Worm (Caenorhabditis elegans) whole organism, young adult: Measurements from ENCODE around the gene Y57G11C.5.

Experiments used
- B0261.1 ChIP-seq: sonication (generic microtip); optimal IDR thresholded peaks from 2 replicates; lab custom pipeline; 2016; ENCODE audit warnings: mild to moderate bottlenecking, missing genetic modification characterization, moderate library complexity, missing compliant biosample characterization
- F22D6.2 ChIP-seq: sonication (generic microtip); optimal IDR thresholded peaks from 2 replicates; lab custom pipeline; 2016; ENCODE audit warnings: mild to moderate bottlenecking, missing genetic modification characterization, missing compliant biosample characterization
- F23B12.7 ChIP-seq: sonication (generic microtip); optimal IDR thresholded peaks from 2 replicates; lab custom pipeline; 2017; ENCODE audit warnings: missing genetic modification characterization, mild to moderate bottlenecking, missing compliant biosample characterization, antibody characterized with exemption, moderate library complexity; ENCODE audit not compliant: insufficient read depth
- F33H1.4 ChIP-seq: fragments of 200-800 bp; sonication (Bioruptor generic); IDR thresholded peaks from 2 replicates; pipeline ENCODE4 v1.3.6; 2022; ENCODE audit warnings: missing genetic modification reagents, missing genetic modification characterization, missing compliant biosample characterization
- F37B4.10 ChIP-seq: fragments of 200-800 bp; sonication (Bioruptor generic); IDR thresholded peaks from 2 replicates; pipeline ENCODE4 v1.3.6; 2022; ENCODE audit warnings: missing genetic modification characterization, missing compliant biosample characterization
- F57A8.1 ChIP-seq: fragments of 200-800 bp; sonication (Bioruptor generic); optimal IDR thresholded peaks from 2 replicates; lab custom pipeline; 2018; ENCODE audit warnings: mild to moderate bottlenecking, missing genetic modification characterization, moderate library complexity, missing compliant biosample characterization
- F57C9.4 ChIP-seq: sonication (generic microtip); optimal IDR thresholded peaks from 2 replicates; lab custom pipeline; 2017; ENCODE audit warnings: mild to moderate bottlenecking, missing genetic modification characterization, missing compliant biosample characterization
- T07F8.4 ChIP-seq: sonication (generic microtip); optimal IDR thresholded peaks from 2 replicates; lab custom pipeline; 2016; ENCODE audit warnings: mild to moderate bottlenecking, missing genetic modification characterization, moderate library complexity, missing compliant biosample characterization
- Y56A3A.18 ChIP-seq: fragments of 200-800 bp; sonication (Bioruptor generic); IDR thresholded peaks from 2 replicates; pipeline ENCODE4 v1.3.6; 2022; ENCODE audit warnings: missing genetic modification reagents, missing genetic modification characterization, missing compliant biosample characterization
- Y67H2A.10 ChIP-seq: fragments of 200-800 bp; sonication (Bioruptor generic); conservative IDR thresholded peaks from 2 replicates; pipeline ENCODE4 v1.3.6; 2022; ENCODE audit warnings: missing genetic modification reagents, missing genetic modification characterization, missing compliant biosample characterization
- Y79H2A.3 ChIP-seq: fragments of 200-800 bp; sonication (Bioruptor generic); conservative IDR thresholded peaks from 2 replicates; pipeline ENCODE4 v1.3.6; 2022; ENCODE audit warnings: missing genetic modification reagents, missing genetic modification characterization, missing compliant biosample characterization
- Y95B8A.8 ChIP-seq: fragments of 200-800 bp; sonication (Bioruptor generic); IDR thresholded peaks from 2 replicates; pipeline ENCODE4 v1.3.6; 2022; ENCODE audit warnings: missing genetic modification reagents, missing genetic modification characterization, missing compliant biosample characterization
- ama-1 ChIP-seq, 3 experiments: fragments of 150-350 bp in 1 of 3; sonication (generic microtip) in 2 of 3; optimal IDR thresholded peaks; 2 replicates each; lab custom pipeline; 2014 to 2018; ENCODE audit warnings: missing biosample characterization in 2 of 3, missing genetic modification characterization in 2 of 3, missing genetic modification reagents in 2 of 3
- aptf-2 ChIP-seq: fragments of 200-800 bp; sonication (Bioruptor generic); conservative IDR thresholded peaks from 2 replicates; pipeline ENCODE4 v1.3.6; 2022; ENCODE audit warnings: missing genetic modification reagents, missing genetic modification characterization, missing compliant biosample characterization
- athp-1 ChIP-seq: sonication (generic microtip); optimal IDR thresholded peaks from 2 replicates; lab custom pipeline; 2017; ENCODE audit warnings: mild to moderate bottlenecking, missing genetic modification characterization, missing compliant biosample characterization
- attf-5 ChIP-seq: fragments of 200-800 bp; sonication (Bioruptor generic); optimal IDR thresholded peaks from 2 replicates; lab custom pipeline; 2018; ENCODE audit warnings: mild to moderate bottlenecking, missing genetic modification characterization, missing compliant biosample characterization
- attf-6 ChIP-seq: fragments of 200-800 bp; sonication (Bioruptor generic); IDR thresholded peaks from 2 replicates; pipeline ENCODE4 v1.3.6; 2022; ENCODE audit warnings: missing genetic modification reagents, missing genetic modification characterization, missing compliant biosample characterization
- ceh-79 ChIP-seq: sonication (generic microtip); optimal IDR thresholded peaks from 2 replicates; lab custom pipeline; 2017; ENCODE audit warnings: mild to moderate bottlenecking, missing genetic modification characterization, missing compliant biosample characterization
- egrh-3 ChIP-seq: fragments of 200-800 bp; sonication (Bioruptor generic); IDR thresholded peaks from 2 replicates; pipeline ENCODE4 v1.3.6; 2022; ENCODE audit warnings: missing genetic modification reagents, missing genetic modification characterization, missing compliant biosample characterization
- ekl-4 ChIP-seq: fragments of 200-800 bp; sonication (Bioruptor generic); IDR thresholded peaks from 2 replicates; pipeline ENCODE4 v1.3.6; 2022; ENCODE audit warnings: missing genetic modification reagents, missing genetic modification characterization, missing compliant biosample characterization
- fkh-3 ChIP-seq: sonication (generic microtip); optimal IDR thresholded peaks from 2 replicates; lab custom pipeline; 2016; ENCODE audit warnings: mild to moderate bottlenecking, missing genetic modification characterization, missing compliant biosample characterization
- him-1 ChIP-seq: sonication (generic microtip); optimal IDR thresholded peaks from 2 replicates; lab custom pipeline; 2016; ENCODE audit warnings: missing genotype, missing genetic modification reagents, missing genetic modification characterization, missing compliant biosample characterization
- hlh-26 ChIP-seq: fragments of 200-800 bp; sonication (Bioruptor generic); conservative IDR thresholded peaks from 2 replicates; pipeline ENCODE4 v1.3.6; 2022; ENCODE audit warnings: missing genetic modification reagents, missing genetic modification characterization, missing compliant biosample characterization
- hmg-1.2 ChIP-seq: fragments of 200-800 bp; sonication (Bioruptor generic); IDR thresholded peaks from 2 replicates; pipeline ENCODE4 v1.3.6; 2022; ENCODE audit warnings: missing genetic modification reagents, missing genetic modification characterization, missing compliant biosample characterization
- hmg-20 ChIP-seq: fragments of 200-800 bp; sonication (Bioruptor generic); IDR thresholded peaks from 2 replicates; pipeline ENCODE4 v1.3.6; 2022; ENCODE audit warnings: missing genetic modification reagents, missing genetic modification characterization, missing compliant biosample characterization
- hrde-1 ChIP-seq: sonication (generic microtip); optimal IDR thresholded peaks from 2 replicates; lab custom pipeline; 2016; ENCODE audit warnings: missing genetic modification characterization, mild to moderate bottlenecking, missing compliant biosample characterization, moderate library complexity, missing genotype, missing genetic modification reagents, borderline replicate concordance
- hsf-1 ChIP-seq: fragments of 200-800 bp; sonication (Bioruptor generic); IDR thresholded peaks from 2 replicates; pipeline ENCODE4 v1.3.6; 2022; ENCODE audit warnings: missing genetic modification reagents, missing genetic modification characterization, missing compliant biosample characterization
- let-607 ChIP-seq, 2 experiments: fragments of 200-800 bp in 1 of 2; sonication (Bioruptor generic) in 1 of 2; sonication (generic microtip) in 1 of 2; optimal IDR thresholded peaks; 2 replicates each; lab custom pipeline; 2016 to 2018; ENCODE audit warnings: mild to moderate bottlenecking in 2 of 2, missing compliant biosample characterization in 2 of 2, missing genetic modification characterization in 2 of 2, moderate library complexity in 2 of 2, missing genotype in 1 of 2
- lin-35 ChIP-seq, 3 experiments: fragments of 150-350 bp in 2 of 3; sonication (generic microtip) in 1 of 3; optimal IDR thresholded peaks; 2 replicates each; lab custom pipeline; 2014 to 2018; ENCODE audit warnings: missing biosample characterization in 3 of 3, missing genetic modification characterization in 3 of 3, missing genetic modification reagents in 3 of 3
- lin-40 ChIP-seq: sonication (generic microtip); optimal IDR thresholded peaks from 2 replicates; lab custom pipeline; 2016; ENCODE audit warnings: missing genetic modification characterization, mild to moderate bottlenecking, missing compliant biosample characterization, missing genotype, missing genetic modification reagents
- lsl-1 ChIP-seq: fragments of 200-800 bp; sonication (Bioruptor generic); optimal IDR thresholded peaks from 2 replicates; lab custom pipeline; 2018; ENCODE audit warnings: mild to moderate bottlenecking, missing genetic modification characterization, moderate library complexity, missing compliant biosample characterization
- madf-3 ChIP-seq: fragments of 200-800 bp; sonication (Bioruptor generic); IDR thresholded peaks from 2 replicates; pipeline ENCODE4 v1.3.6; 2022; ENCODE audit warnings: missing genetic modification reagents, missing genetic modification characterization, missing compliant biosample characterization
- madf-6 ChIP-seq: fragments of 200-800 bp; sonication (Bioruptor generic); IDR thresholded peaks from 2 replicates; pipeline ENCODE4 v1.3.6; 2022; ENCODE audit warnings: missing genetic modification reagents, missing genetic modification characterization, missing compliant biosample characterization
- mxl-1 ChIP-seq: sonication (generic microtip); optimal IDR thresholded peaks from 2 replicates; lab custom pipeline; 2016; ENCODE audit warnings: missing genetic modification characterization, missing compliant biosample characterization
- nhr-80 ChIP-seq: sonication (generic microtip); optimal IDR thresholded peaks from 2 replicates; lab custom pipeline; 2016; ENCODE audit warnings: missing genetic modification characterization, missing compliant biosample characterization
- pbrm-1 ChIP-seq: fragments of 200-800 bp; sonication (Bioruptor generic); IDR thresholded peaks from 2 replicates; pipeline ENCODE4 v1.3.6; 2022; ENCODE audit warnings: missing genetic modification reagents, missing genetic modification characterization, missing compliant biosample characterization
- sdz-38 ChIP-seq: sonication (generic microtip); optimal IDR thresholded peaks from 2 replicates; lab custom pipeline; 2016; ENCODE audit warnings: missing genotype, missing genetic modification characterization, missing compliant biosample characterization
- sea-2 ChIP-seq: fragments of 200-800 bp; sonication (Bioruptor generic); IDR thresholded peaks from 2 replicates; pipeline ENCODE4 v1.3.6; 2022; ENCODE audit warnings: missing genetic modification characterization, missing compliant biosample characterization
- snpc-1.1 ChIP-seq: sonication (generic microtip); optimal IDR thresholded peaks from 2 replicates; lab custom pipeline; 2017; ENCODE audit warnings: missing genetic modification characterization, mild to moderate bottlenecking, missing compliant biosample characterization, antibody characterized with exemption, moderate library complexity, missing genotype, missing genetic modification reagents; ENCODE audit not compliant: insufficient read depth
- snpc-1.3 ChIP-seq: sonication (generic microtip); optimal IDR thresholded peaks from 2 replicates; lab custom pipeline; 2017; ENCODE audit warnings: missing genetic modification characterization, mild to moderate bottlenecking, missing compliant biosample characterization, antibody characterized with exemption, moderate library complexity, missing genotype, missing genetic modification reagents; ENCODE audit not compliant: insufficient read depth
- snpc-3.4 ChIP-seq: sonication (generic microtip); optimal IDR thresholded peaks from 2 replicates; lab custom pipeline; 2017; ENCODE audit warnings: missing genetic modification characterization, mild to moderate bottlenecking, missing compliant biosample characterization, antibody characterized with exemption, moderate library complexity, missing genotype, missing genetic modification reagents
- somi-1 ChIP-seq: fragments of 200-800 bp; sonication (Bioruptor generic); optimal IDR thresholded peaks from 2 replicates; lab custom pipeline; 2018; ENCODE audit warnings: mild to moderate bottlenecking, missing genetic modification characterization, missing compliant biosample characterization
- tbp1 ChIP-seq: fragments of 200-800 bp; sonication (Bioruptor generic); optimal IDR thresholded peaks from 2 replicates; lab custom pipeline; 2018; ENCODE audit warnings: mild to moderate bottlenecking, missing genetic modification characterization, missing compliant biosample characterization
- tlf-1 ChIP-seq: fragments of 200-800 bp; sonication (Bioruptor generic); optimal IDR thresholded peaks from 2 replicates; lab custom pipeline; 2018; ENCODE audit warnings: mild to moderate bottlenecking, missing genetic modification characterization, missing compliant biosample characterization
- zfh-2 ChIP-seq: fragments of 200-800 bp; sonication (Bioruptor generic); conservative IDR thresholded peaks from 2 replicates; pipeline ENCODE4 v1.3.6; 2022; ENCODE audit warnings: missing genetic modification reagents, missing genetic modification characterization, missing compliant biosample characterization
- zim-3 ChIP-seq: sonication (generic microtip); optimal IDR thresholded peaks from 2 replicates; lab custom pipeline; 2017; ENCODE audit warnings: mild to moderate bottlenecking, missing genetic modification characterization, moderate library complexity, missing compliant biosample characterization
- ztf-28 ChIP-seq: fragments of 200-800 bp; sonication (Bioruptor generic); IDR thresholded peaks from 2 replicates; pipeline ENCODE4 v1.3.6; 2022; ENCODE audit warnings: missing genetic modification reagents, missing genetic modification characterization, missing compliant biosample characterization

Gene Y57G11C.5

DNA sequence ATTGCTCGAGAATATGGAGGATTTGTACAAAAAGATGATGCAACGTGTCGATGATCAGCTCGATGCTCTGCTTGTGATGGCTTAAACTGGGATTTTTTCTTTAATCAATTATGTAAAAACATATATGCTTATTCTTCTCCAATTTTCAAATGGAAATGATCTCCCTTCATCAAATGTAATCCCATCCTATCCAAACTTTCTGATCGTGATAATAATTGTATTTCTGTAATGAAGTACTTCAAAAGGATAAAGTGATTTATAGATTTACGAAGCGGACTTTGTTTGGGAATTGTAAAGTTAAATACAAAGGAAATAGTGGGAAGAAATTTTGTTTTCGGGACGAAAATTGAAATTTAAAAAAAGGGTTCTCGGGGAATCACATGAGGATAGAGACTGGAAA, 25.3 kb upstream of the Y57G11C.5 start:
- TF ChIP-seq sdz-38 (no peak), hsf-1 (GFP tag; lab: Robert Waterston, UW) (no peak), zfh-2 (GFP tag; lab: Robert Waterston, UW) (no peak), Y95B8A.8 (GFP tag; lab: Robert Waterston, UW) (peak; percentile 68; the same call in 1 of the 2 replicates), zim-3 (no peak), madf-6 (GFP tag; lab: Robert Waterston, UW) (no peak), hrde-1 (tag; lab: Kevin White, UChicago) (peak; percentile 48), somi-1 (GFP tag; lab: Kevin White, UChicago) (peak; percentile 26), B0261.1 (tag; lab: Kevin White, UChicago) (no peak), Y56A3A.18 (GFP tag; lab: Robert Waterston, UW) (0 out of 2 replicates have a peak, but pooled peaks have one; percentile 3), athp-1 (peak; percentile 31), fkh-3 (tag; lab: Kevin White, UChicago) (no peak), attf-5 (GFP tag; lab: Kevin White, UChicago) (no peak), pbrm-1 (0 out of 2 replicates have a peak, but pooled peaks have one; percentile 7), nhr-80 (no peak), aptf-2 (GFP tag; lab: Robert Waterston, UW) (no peak), Y67H2A.10 (GFP tag; lab: Robert Waterston, UW) (0 out of 2 replicates have a peak, but pooled peaks have one; percentile 28), snpc-1.3 (tag; lab: Kevin White, UChicago) (peak; percentile 61), hmg-20 (GFP tag; lab: Robert Waterston, UW) (no peak), ama-1 (optimal IDR thresholded peaks at IDR 0.05; lab: Kevin White, UChicago) (no peak), ama-1 (GFP tag; optimal IDR thresholded peaks at IDR 0.05; lab: Kevin White, UChicago) (peak in 1 of 2 experiments; percentile 47), ztf-28 (GFP tag; lab: Robert Waterston, UW) (no peak), attf-6 (GFP tag; lab: Robert Waterston, UW) (peak; percentile 95), let-607 (tag; optimal IDR thresholded peaks at IDR 0.05; lab: Kevin White, UChicago) (peak in 1 of 2 experiments; percentile 20), snpc-1.1 (peak; percentile 31), him-1 (tag; lab: Kevin White, UChicago) (peak; percentile 73), F57C9.4 (tag; lab: Kevin White, UChicago) (no peak), Y79H2A.3 (peak; percentile 76), lin-35 (GFP tag; optimal IDR thresholded peaks at IDR 0.05; lab: Kevin White, UChicago) (peak in 1 of 3 experiments; percentile 62), egrh-3 (no peak), ceh-79 (tag; lab: Kevin White, UChicago) (no peak), ekl-4 (GFP tag; lab: Robert Waterston, UW) (0 out of 2 replicates have a peak, but pooled peaks have one; percentile 26), F57A8.1 (GFP tag; lab: Kevin White, UChicago) (no peak), lin-40 (tag; lab: Kevin White, UChicago) (peak; percentile 7), tlf-1 (GFP tag; lab: Kevin White, UChicago) (peak; percentile 38), mxl-1 (tag; lab: Kevin White, UChicago) (no peak), F23B12.7 (tag; lab: Kevin White, UChicago) (no peak), hmg-1.2 (GFP tag; lab: Robert Waterston, UW) (peak; percentile 10; the same call in 1 of the 2 replicates), F33H1.4 (GFP tag; lab: Robert Waterston, UW) (no peak), lsl-1 (GFP tag; lab: Kevin White, UChicago) (peak; percentile 0), snpc-3.4 (tag; lab: Kevin White, UChicago) (no peak), sea-2 (GFP tag; lab: Robert Waterston, UW) (no peak), F22D6.2 (tag; lab: Kevin White, UChicago) (no peak), madf-3 (no peak), F37B4.10 (GFP tag; lab: Robert Waterston, UW) (no peak), T07F8.4 (tag; lab: Kevin White, UChicago) (no peak), tbp1 (peak; percentile 35), hlh-26 (no peak)
